Fruit fly (Drosophila melanogaster) whole organism, pupa: ENCODE results near the gene Nckx30C.

ENCODE experiments used
- CG10348 ChIP-seq: fragments of 200-800 bp; sonication (Bioruptor generic); IDR thresholded peaks from 2 replicates; pipeline ENCODE4 v1.3.6; 2022; ENCODE audit warnings: missing biosample characterization, missing genetic modification characterization
- CG32121 ChIP-seq: fragments of 200-800 bp; sonication (Bioruptor generic); IDR thresholded peaks from 2 replicates; pipeline ENCODE4 v1.3.6; 2022; ENCODE audit warnings: missing biosample characterization, missing genetic modification characterization
- CG34367 ChIP-seq: fragments of 200-800 bp; sonication (Bioruptor generic); optimal IDR thresholded peaks from 2 replicates; lab custom pipeline; 2018; ENCODE audit warnings: missing biosample characterization, mild to moderate bottlenecking, missing genetic modification characterization
- CG4496 ChIP-seq: fragments of 200-800 bp; sonication (Bioruptor generic); IDR thresholded peaks from 3 replicates; pipeline ENCODE4 v1.3.6; 2022; ENCODE audit warnings: missing biosample characterization, missing genetic modification characterization
- CG8301 ChIP-seq: fragments of 200-800 bp; sonication (Bioruptor generic); optimal IDR thresholded peaks from 2 replicates; lab custom pipeline; 2018; ENCODE audit warnings: missing biosample characterization, mild to moderate bottlenecking, missing genetic modification characterization
- EcR ChIP-seq: fragments of 200-800 bp; sonication (Bioruptor generic); optimal IDR thresholded peaks from 3 replicates; lab custom pipeline; 2019; ENCODE audit warnings: missing biosample characterization, missing genetic modification characterization, mild to moderate bottlenecking, moderate library complexity, missing genetic modification reagents
- Pif1A ChIP-seq: fragments of 200-800 bp; sonication (Bioruptor generic); optimal IDR thresholded peaks from 3 replicates; lab custom pipeline; 2016; ENCODE audit warnings: missing biosample characterization, missing genetic modification characterization

- TF ChIP-seq EcR (GFP tag; lab: Kevin White, UChicago) (peak; percentile 49), CG34367 (tag; lab: Kevin White, UChicago) (no peak), CG4496 (no peak), CG32121 (GFP tag; lab: Robert Waterston, UW) (no peak), CG10348 (GFP tag; lab: Robert Waterston, UW) (no peak), Pif1A (GFP tag; lab: Kevin White, UChicago) (no peak), CG8301 (tag; lab: Kevin White, UChicago) (no peak)
Observed at dm6 chr2L:9684108-9684507, 62.2 kb downstream of the Nckx30C start.
